Worm (Caenorhabditis elegans) whole organism, L3 larva: ENCODE data around the gene F07E5.13.

Experiments used
- nhr-237 ChIP-seq: fragments of 150-350 bp; optimal IDR thresholded peaks from 2 replicates; lab custom pipeline; 2014; ENCODE audit warnings: missing biosample characterization, missing genetic modification characterization
- nhr-77 ChIP-seq: fragments of 150-350 bp; optimal IDR thresholded peaks from 2 replicates; lab custom pipeline; 2014; ENCODE audit warnings: missing biosample characterization, missing genetic modification characterization
- unc-62 ChIP-seq: fragments of 150-350 bp; sonication (generic microtip); optimal IDR thresholded peaks from 4 replicates; lab custom pipeline; 2014; ENCODE audit warnings: missing biosample characterization, missing genetic modification reagents, missing genetic modification characterization

ce11 chrII:2091972-2092371, 28.1 kb upstream of the F07E5.13 start, which contains the start of gene T16A1.10:
- TF ChIP-seq nhr-237 (tag; lab: Kevin White, UChicago) (no peak), nhr-77 (tag; lab: Kevin White, UChicago) (no peak), unc-62 (GFP tag; lab: Kevin White, UChicago) (no peak)
